Worm (Caenorhabditis elegans) whole organism, L1 larva: ENCODE data around the gene Y62H9A.3.

Experiments used
- fos-1 ChIP-seq: fragments of 150-350 bp; optimal IDR thresholded peaks from 2 replicates; lab custom pipeline; 2014; ENCODE audit warnings: missing biosample characterization, missing genetic modification characterization
- hlh-17 ChIP-seq: fragments of 200-800 bp; sonication (Bioruptor generic); optimal IDR thresholded peaks from 2 replicates; lab custom pipeline; 2018; ENCODE audit warnings: missing genetic modification characterization, mild to moderate bottlenecking, missing compliant biosample characterization, moderate library complexity, borderline replicate concordance
- nhr-90 ChIP-seq: sonication (generic microtip); optimal IDR thresholded peaks from 2 replicates; lab custom pipeline; 2016; ENCODE audit warnings: mild to moderate bottlenecking, missing genetic modification characterization, missing compliant biosample characterization; ENCODE audit not compliant: poor library complexity
- snpc-4 ChIP-seq: fragments of 150-350 bp; optimal IDR thresholded peaks from 2 replicates; lab custom pipeline; 2014; ENCODE audit warnings: missing biosample characterization, missing genetic modification characterization
- snu-23 ChIP-seq: sonication (generic microtip); optimal IDR thresholded peaks from 2 replicates; lab custom pipeline; 2016; ENCODE audit warnings: missing genetic modification characterization, missing compliant biosample characterization
- unc-130 ChIP-seq: fragments of 150-350 bp; optimal IDR thresholded peaks from 2 replicates; lab custom pipeline; 2017; ENCODE audit warnings: missing biosample characterization, missing genetic modification characterization, inconsistent platforms

- TF ChIP-seq fos-1 (no peak), hlh-17 (GFP tag; lab: Kevin White, UChicago) (no peak), snu-23 (no peak), nhr-90 (tag; lab: Kevin White, UChicago) (no peak), snpc-4 (tag; lab: Kevin White, UChicago) (no peak), unc-130 (tag; lab: Kevin White, UChicago) (no peak)
Measured at ce11 chrX:11909168-11909567, 29.4 kb upstream of the Y62H9A.3 start.
